Worm (Caenorhabditis elegans) whole organism, L3 larva: ENCODE results near the gene F48B9.3.
A peak's percentile ranks its signal among the peaks of the same experiment; 100 is the strongest.

Source experiments
- R02D3.7 ChIP-seq: fragments of 150-350 bp; optimal IDR thresholded peaks from 2 replicates; lab custom pipeline; 2014; ENCODE audit warnings: missing biosample characterization, missing genetic modification characterization
- aly-2 ChIP-seq: fragments of 150-350 bp; optimal IDR thresholded peaks from 2 replicates; lab custom pipeline; 2014; ENCODE audit warnings: missing biosample characterization, missing genetic modification characterization
- ama-1 ChIP-seq: fragments of 150-350 bp; optimal IDR thresholded peaks from 2 replicates; lab custom pipeline; 2018
- ceh-16 ChIP-seq: sonication (generic microtip); optimal IDR thresholded peaks from 2 replicates; lab custom pipeline; 2017; ENCODE audit warnings: missing biosample characterization, missing genetic modification characterization
- ceh-28 ChIP-seq: fragments of 150-350 bp; optimal IDR thresholded peaks from 2 replicates; lab custom pipeline; 2014; ENCODE audit warnings: missing biosample characterization, missing genetic modification reagents, missing genetic modification characterization
- ceh-9 ChIP-seq: sonication (generic microtip); optimal IDR thresholded peaks from 2 replicates; lab custom pipeline; 2018; ENCODE audit warnings: missing biosample characterization, missing genetic modification characterization
- egl-27 ChIP-seq: sonication (generic microtip); optimal IDR thresholded peaks from 4 replicates; lab custom pipeline; 2017; ENCODE audit warnings: missing biosample characterization, missing genetic modification reagents, missing genetic modification characterization
- egl-5 ChIP-seq: fragments of 150-350 bp; optimal IDR thresholded peaks from 2 replicates; lab custom pipeline; 2017; ENCODE audit warnings: missing biosample characterization, missing genetic modification reagents, missing genetic modification characterization, inconsistent platforms
- elt-1 ChIP-seq: fragments of 150-350 bp; optimal IDR thresholded peaks from 2 replicates; lab custom pipeline; 2014; ENCODE audit warnings: missing biosample characterization, missing genetic modification characterization
- elt-2 ChIP-seq: sonication (generic microtip); optimal IDR thresholded peaks from 2 replicates; lab custom pipeline; 2016; ENCODE audit warnings: missing genetic modification reagents, mild to moderate bottlenecking, missing genetic modification characterization, missing compliant biosample characterization
- elt-3 ChIP-seq, 3 experiments: fragments of 150-350 bp in 1 of 3; sonication (generic microtip) in 2 of 3; optimal IDR thresholded peaks; 2 replicates in 2 of 3; 4 replicates in 1 of 3; lab custom pipeline; 2014 to 2017; ENCODE audit warnings: missing biosample characterization in 3 of 3, missing genetic modification characterization in 3 of 3
- eor-1 ChIP-seq, 2 experiments: fragments of 150-350 bp; optimal IDR thresholded peaks; 2 replicates each; lab custom pipeline; 2014 to 2018; ENCODE audit warnings: missing biosample characterization in 2 of 2, missing genetic modification characterization in 2 of 2
- fkh-10 ChIP-seq: sonication (generic microtip); optimal IDR thresholded peaks from 2 replicates; lab custom pipeline; 2017; ENCODE audit warnings: missing biosample characterization, missing genetic modification reagents, missing genetic modification characterization
- fkh-2 ChIP-seq: fragments of 150-350 bp; optimal IDR thresholded peaks from 2 replicates; lab custom pipeline; 2014; ENCODE audit warnings: missing biosample characterization, missing genetic modification reagents, missing genetic modification characterization
- fos-1 ChIP-seq: fragments of 150-350 bp; optimal IDR thresholded peaks from 2 replicates; lab custom pipeline; 2014; ENCODE audit warnings: missing biosample characterization, missing genetic modification characterization
- jun-1 ChIP-seq: fragments of 150-350 bp; optimal IDR thresholded peaks from 2 replicates; lab custom pipeline; 2014; ENCODE audit warnings: missing biosample characterization, missing genetic modification reagents, missing genetic modification characterization
- lin-15B ChIP-seq: fragments of 150-350 bp; optimal IDR thresholded peaks from 2 replicates; lab custom pipeline; 2014; ENCODE audit warnings: missing biosample characterization, missing genetic modification characterization
- lin-39 ChIP-seq: fragments of 150-350 bp; optimal IDR thresholded peaks from 2 replicates; lab custom pipeline; 2018; ENCODE audit warnings: missing biosample characterization, missing genetic modification reagents, missing genetic modification characterization
- lsy-12 ChIP-seq: sonication (generic microtip); optimal IDR thresholded peaks from 2 replicates; lab custom pipeline; 2016; ENCODE audit warnings: mild to moderate bottlenecking, missing genetic modification characterization, missing compliant biosample characterization
- mdl-1 ChIP-seq: fragments of 150-350 bp; optimal IDR thresholded peaks from 2 replicates; lab custom pipeline; 2014; ENCODE audit warnings: missing biosample characterization, missing genetic modification characterization
- nfya-1 ChIP-seq: sonication (generic microtip); optimal IDR thresholded peaks from 2 replicates; lab custom pipeline; 2017; ENCODE audit warnings: missing genetic modification characterization, mild to moderate bottlenecking, missing compliant biosample characterization, antibody characterized with exemption, moderate library complexity; ENCODE audit not compliant: insufficient read depth
- nhr-11 ChIP-seq: fragments of 150-350 bp; optimal IDR thresholded peaks from 2 replicates; lab custom pipeline; 2014; ENCODE audit warnings: missing biosample characterization, missing genetic modification characterization
- nhr-12 ChIP-seq: fragments of 150-350 bp; optimal IDR thresholded peaks from 2 replicates; lab custom pipeline; 2014; ENCODE audit warnings: missing biosample characterization, missing genetic modification characterization
- nhr-23 ChIP-seq: fragments of 150-350 bp; optimal IDR thresholded peaks from 2 replicates; lab custom pipeline; 2014; ENCODE audit warnings: missing biosample characterization, missing genetic modification reagents, missing genetic modification characterization
- nhr-237 ChIP-seq: fragments of 150-350 bp; optimal IDR thresholded peaks from 2 replicates; lab custom pipeline; 2014; ENCODE audit warnings: missing biosample characterization, missing genetic modification characterization
- nhr-25 ChIP-seq: sonication (generic microtip); optimal IDR thresholded peaks from 2 replicates; lab custom pipeline; 2017; ENCODE audit warnings: missing biosample characterization, missing genetic modification characterization
- nhr-43 ChIP-seq: sonication (generic microtip); optimal IDR thresholded peaks from 2 replicates; lab custom pipeline; 2016; ENCODE audit warnings: mild to moderate bottlenecking, missing genetic modification characterization, missing compliant biosample characterization; ENCODE audit not compliant: poor library complexity, severe bottlenecking
- nhr-67 ChIP-seq: fragments of 150-350 bp; optimal IDR thresholded peaks from 2 replicates; lab custom pipeline; 2014; ENCODE audit warnings: missing biosample characterization, missing genetic modification characterization
- nhr-76 ChIP-seq: fragments of 150-350 bp; sonication (generic microtip); optimal IDR thresholded peaks from 5 replicates; lab custom pipeline; 2014; ENCODE audit warnings: missing biosample characterization, missing genetic modification characterization
- pha-4 ChIP-seq: fragments of 150-350 bp; optimal IDR thresholded peaks from 2 replicates; lab custom pipeline; 2014; ENCODE audit warnings: missing biosample characterization, missing genetic modification reagents, missing genetic modification characterization
- pqm-1 ChIP-seq: fragments of 150-350 bp; optimal IDR thresholded peaks from 2 replicates; lab custom pipeline; 2017; ENCODE audit warnings: missing biosample characterization, missing genetic modification characterization, inconsistent platforms
- sea-2 ChIP-seq: fragments of 150-350 bp; sonication (generic microtip); optimal IDR thresholded peaks from 4 replicates; lab custom pipeline; 2014; ENCODE audit warnings: missing biosample characterization, missing genetic modification reagents, missing genetic modification characterization
- skn-1 ChIP-seq: fragments of 150-350 bp; optimal IDR thresholded peaks from 2 replicates; lab custom pipeline; 2014; ENCODE audit warnings: missing biosample characterization, missing genetic modification characterization
- snpc-4 ChIP-seq: fragments of 150-350 bp; optimal IDR thresholded peaks from 2 replicates; lab custom pipeline; 2014; ENCODE audit warnings: missing biosample characterization, missing genetic modification characterization
- unc-62 ChIP-seq: fragments of 150-350 bp; sonication (generic microtip); optimal IDR thresholded peaks from 4 replicates; lab custom pipeline; 2014; ENCODE audit warnings: missing biosample characterization, missing genetic modification reagents, missing genetic modification characterization

Gene F48B9.3

ce11 chrX:2164751-2165150, at the start of gene F48B9.3:
Gene F48B9.3, plus strand, starts transcription at chrX:2165051.
- TF ChIP-seq nhr-237 (tag; lab: Kevin White, UChicago) (no peak), nfya-1 (tag; lab: Kevin White, UChicago) (no peak), nhr-25 (no peak), elt-1 (tag; lab: Kevin White, UChicago) (no peak)

- TF ChIP-seq unc-62 (no peak), nhr-76 (no peak), nhr-25 (peak; percentile 66), mdl-1 (no peak), fkh-10 (no peak), lin-39 (tag; lab: Kevin White, UChicago) (no peak), elt-3 (tag; optimal IDR thresholded peaks at IDR 0.05; lab: Kevin White, UChicago) (peak in 1 of 3 experiments; percentile 11), eor-1 (tag; optimal IDR thresholded peaks at IDR 0.05; lab: Kevin White, UChicago) (no peak), ama-1 (lab: Kevin White, UChicago) (peak; percentile 5), R02D3.7 (no peak), nhr-43 (tag; lab: Kevin White, UChicago) (peak; percentile 42), nhr-23 (tag; lab: Kevin White, UChicago) (peak; percentile 51)
Observed at ce11 chrX:2116304-2116867, 48.5 kb upstream of the F48B9.3 start.

- TF ChIP-seq R02D3.7 (no peak), nhr-237 (tag; lab: Kevin White, UChicago) (no peak), nhr-43 (tag; lab: Kevin White, UChicago) (no peak), nhr-12 (no peak), egl-27 (no peak), aly-2 (tag; lab: Kevin White, UChicago) (no peak), mdl-1 (no peak), pqm-1 (tag; lab: Kevin White, UChicago) (no peak), fkh-10 (no peak), elt-2 (tag; lab: Kevin White, UChicago) (no peak), lsy-12 (tag; lab: Kevin White, UChicago) (no peak), nhr-11 (tag; lab: Kevin White, UChicago) (no peak), nhr-23 (tag; lab: Kevin White, UChicago) (no peak), ceh-9 (tag; lab: Kevin White, UChicago) (no peak), jun-1 (tag; lab: Kevin White, UChicago) (no peak)
Observed at ce11 chrX:2118162-2118561, 46.7 kb upstream of the F48B9.3 start, which contains the start of gene swip-10. Gene swip-10, minus strand, starts transcription at chrX:2118262.

ce11 chrX:2120961-2121360, 43.9 kb upstream of the F48B9.3 start, which contains the start of gene gpa-5:
Gene gpa-5, minus strand, starts transcription at chrX:2121061.
- no peak for TF ChIP-seq nhr-23 (tag; lab: Kevin White, UChicago)
- no peak for TF ChIP-seq fkh-10
- TF ChIP-seq aly-2 (tag; lab: Kevin White, UChicago): no peak
- no peak for TF ChIP-seq nhr-11 (tag; lab: Kevin White, UChicago)
- TF ChIP-seq egl-5: no peak
- TF ChIP-seq nhr-76: no peak
- TF ChIP-seq lin-39 (tag; lab: Kevin White, UChicago): no peak
- no peak for TF ChIP-seq pha-4 (tag; lab: Kevin White, UChicago)
- no peak for TF ChIP-seq pqm-1 (tag; lab: Kevin White, UChicago)
- TF ChIP-seq ceh-28 (tag; lab: Kevin White, UChicago): no peak
- TF ChIP-seq snpc-4 (tag; lab: Kevin White, UChicago): no peak
- no peak for TF ChIP-seq eor-1 (tag; optimal IDR thresholded peaks at IDR 0.05; lab: Kevin White, UChicago)
- TF ChIP-seq nfya-1 (tag; lab: Kevin White, UChicago): no peak
- no peak for TF ChIP-seq lsy-12 (tag; lab: Kevin White, UChicago)
- no peak for TF ChIP-seq elt-3 (tag; optimal IDR thresholded peaks at IDR 0.05; lab: Kevin White, UChicago)
- no peak for TF ChIP-seq unc-62
- no peak for TF ChIP-seq fkh-2 (tag; lab: Kevin White, UChicago)
- no peak for TF ChIP-seq sea-2 (GFP tag; lab: Kevin White, UChicago)
- TF ChIP-seq lin-15B (tag; lab: Kevin White, UChicago): no peak

ce11 chrX:2130141-2130540, 34.7 kb upstream of the F48B9.3 start, which contains the start of gene F53B1.8:
Gene F53B1.8, minus strand, starts transcription at chrX:2130241.
- no peak for TF ChIP-seq nhr-67 (tag; lab: Kevin White, UChicago)
- no peak for TF ChIP-seq ceh-16 (tag; lab: Kevin White, UChicago)
- TF ChIP-seq fos-1: no peak
- no peak for TF ChIP-seq skn-1
- TF ChIP-seq lin-39 (tag; lab: Kevin White, UChicago): no peak
- TF ChIP-seq, all 47 proteins: peak for 0
